Fruit fly (Drosophila melanogaster) whole organism, embryonic: Measurements from ENCODE around the gene hd.

Source experiments
- Atf3 ChIP-seq: fragments of 200-800 bp; sonication (Bioruptor generic); optimal IDR thresholded peaks from 3 replicates; lab custom pipeline; 2016; ENCODE audit warnings: missing biosample characterization, missing genetic modification characterization
- B-H2 ChIP-seq: fragments of 200-800 bp; sonication (Bioruptor generic); optimal IDR thresholded peaks from 2 replicates; lab custom pipeline; 2018; ENCODE audit warnings: missing biosample characterization, mild to moderate bottlenecking, missing genetic modification characterization
- CG11560 ChIP-seq: fragments of 200-800 bp; sonication (Bioruptor generic); IDR thresholded peaks from 3 replicates; pipeline ENCODE4 v1.3.6; 2022; ENCODE audit warnings: missing biosample characterization, missing genetic modification characterization
- CG13624 ChIP-seq: fragments of 200-800 bp; sonication (Bioruptor generic); optimal IDR thresholded peaks from 2 replicates; lab custom pipeline; 2016; ENCODE audit warnings: missing biosample characterization, missing genetic modification characterization
- CG15269 ChIP-seq: fragments of 200-800 bp; sonication (Bioruptor generic); optimal IDR thresholded peaks from 2 replicates; lab custom pipeline; 2018; ENCODE audit warnings: missing biosample characterization, mild to moderate bottlenecking, missing genetic modification characterization, moderate library complexity
- CG16779 ChIP-seq: fragments of 200-800 bp; sonication (Bioruptor generic); IDR thresholded peaks from 2 replicates; pipeline ENCODE4 v1.3.6; 2022; ENCODE audit warnings: missing biosample characterization, missing genetic modification characterization
- CG1792 ChIP-seq: fragments of 200-800 bp; sonication (Bioruptor generic); optimal IDR thresholded peaks from 2 replicates; lab custom pipeline; 2016; ENCODE audit warnings: missing biosample characterization, missing genetic modification characterization
- CG18262 ChIP-seq: fragments of 200-800 bp; optimal IDR thresholded peaks from 3 replicates; lab custom pipeline; 2019; ENCODE audit warnings: missing biosample characterization, mild to moderate bottlenecking, missing genetic modification characterization, moderate library complexity
- CG18599 ChIP-seq: fragments of 200-800 bp; sonication (Bioruptor generic); optimal IDR thresholded peaks from 3 replicates; lab custom pipeline; 2017; ENCODE audit warnings: missing biosample characterization, missing genetic modification characterization, mild to moderate bottlenecking, moderate library complexity, missing genetic modification reagents
- CG18619 ChIP-seq: fragments of 200-800 bp; sonication (Bioruptor generic); optimal IDR thresholded peaks from 3 replicates; lab custom pipeline; 2017; ENCODE audit warnings: missing biosample characterization, mild to moderate bottlenecking, missing genetic modification characterization
- CG2199 ChIP-seq: fragments of 200-800 bp; sonication (Bioruptor generic); IDR thresholded peaks from 3 replicates; pipeline ENCODE4 v1.3.6; 2022; ENCODE audit warnings: missing biosample characterization, missing genetic modification characterization
- CG2712 ChIP-seq: fragments of 200-800 bp; optimal IDR thresholded peaks from 3 replicates; lab custom pipeline; 2019; ENCODE audit warnings: missing biosample characterization, mild to moderate bottlenecking, missing genetic modification characterization, moderate library complexity
- CG30403 ChIP-seq: fragments of 200-800 bp; sonication (Bioruptor generic); optimal IDR thresholded peaks from 3 replicates; lab custom pipeline; 2016; ENCODE audit warnings: missing biosample characterization, missing genetic modification characterization
- CG32532 ChIP-seq: fragments of 200-800 bp; sonication (Bioruptor generic); IDR thresholded peaks from 2 replicates; pipeline ENCODE4 v1.3.6; 2022; ENCODE audit warnings: missing biosample characterization, missing genetic modification characterization
- CG3281 ChIP-seq: fragments of 200-800 bp; sonication (Bioruptor generic); optimal IDR thresholded peaks from 3 replicates; lab custom pipeline; 2017; ENCODE audit warnings: missing biosample characterization, mild to moderate bottlenecking, missing genetic modification characterization
- CG34422 ChIP-seq: fragments of 200-800 bp; sonication (Bioruptor generic); IDR thresholded peaks from 3 replicates; pipeline ENCODE4 v1.3.6; 2022; ENCODE audit warnings: missing biosample characterization, missing genetic modification characterization
- CG43689 ChIP-seq: fragments of 200-800 bp; sonication (Bioruptor generic); IDR thresholded peaks from 2 replicates; pipeline ENCODE4 v1.3.6; 2022; ENCODE audit warnings: missing biosample characterization, missing genetic modification characterization
- CG4820 ChIP-seq: fragments of 200-800 bp; sonication (Bioruptor generic); optimal IDR thresholded peaks from 3 replicates; lab custom pipeline; 2016; ENCODE audit warnings: missing biosample characterization, missing genetic modification characterization
- CG4854 ChIP-seq: fragments of 200-800 bp; sonication (Bioruptor generic); optimal IDR thresholded peaks from 2 replicates; lab custom pipeline; 2016; ENCODE audit warnings: missing biosample characterization, missing genetic modification characterization, inconsistent platforms
- CG7556 ChIP-seq: fragments of 200-800 bp; sonication (Bioruptor generic); optimal IDR thresholded peaks from 2 replicates; lab custom pipeline; 2017; ENCODE audit warnings: missing biosample characterization, mild to moderate bottlenecking, missing genetic modification characterization
- CG7745 ChIP-seq: fragments of 200-800 bp; sonication (Bioruptor generic); optimal IDR thresholded peaks from 2 replicates; lab custom pipeline; 2018; ENCODE audit warnings: missing biosample characterization, mild to moderate bottlenecking, missing genetic modification characterization, moderate library complexity
- CG7963 ChIP-seq: fragments of 200-800 bp; sonication (Bioruptor generic); IDR thresholded peaks from 3 replicates; pipeline ENCODE4 v1.3.6; 2022; ENCODE audit warnings: missing biosample characterization, missing genetic modification characterization; ENCODE audit not compliant: partially characterized antibody
- CG8290 ChIP-seq, 3 experiments: fragments of 200-800 bp; sonication (Bioruptor generic); optimal IDR thresholded peaks; 2 replicates each; lab custom pipeline; 2016 to 2019; ENCODE audit warnings: missing biosample characterization in 3 of 3, missing genetic modification characterization in 3 of 3, mild to moderate bottlenecking in 2 of 3, moderate library complexity in 1 of 3
- CG9215 ChIP-seq: fragments of 200-800 bp; sonication (Bioruptor generic); IDR thresholded peaks from 2 replicates; pipeline ENCODE4 v1.3.6; 2022; ENCODE audit warnings: missing biosample characterization, missing genetic modification characterization
- Hand ChIP-seq: fragments of 200-800 bp; sonication (Bioruptor generic); optimal IDR thresholded peaks from 2 replicates; lab custom pipeline; 2017; ENCODE audit warnings: mild to moderate bottlenecking, missing biosample characterization, missing genetic modification reagents, missing genetic modification characterization
- Max ChIP-seq: fragments of 200-800 bp; sonication (Bioruptor generic); optimal IDR thresholded peaks from 2 replicates; lab custom pipeline; 2016; ENCODE audit warnings: missing biosample characterization, mild to moderate bottlenecking, missing genetic modification characterization
- NC2α ChIP-seq: fragments of 200-800 bp; sonication (Bioruptor generic); optimal IDR thresholded peaks from 2 replicates; lab custom pipeline; 2016; ENCODE audit warnings: missing biosample characterization, missing genetic modification characterization
- NK7.1 ChIP-seq: fragments of 200-800 bp; sonication (Bioruptor generic); optimal IDR thresholded peaks from 3 replicates; lab custom pipeline; 2016; ENCODE audit warnings: missing biosample characterization, missing genetic modification characterization
- NfI ChIP-seq: fragments of 200-800 bp; sonication (Bioruptor generic); optimal IDR thresholded peaks from 3 replicates; lab custom pipeline; 2018; ENCODE audit warnings: missing biosample characterization, mild to moderate bottlenecking, missing genetic modification characterization, moderate library complexity
- Optix ChIP-seq: fragments of 200-800 bp; sonication (Bioruptor generic); IDR thresholded peaks from 3 replicates; pipeline ENCODE4 v1.3.6; 2022; ENCODE audit warnings: missing biosample characterization, missing genetic modification characterization
- Ravus ChIP-seq: fragments of 200-800 bp; sonication (Bioruptor generic); IDR thresholded peaks from 2 replicates; pipeline ENCODE4 v1.3.6; 2022; ENCODE audit warnings: missing biosample characterization, missing genetic modification characterization
- Six4 ChIP-seq: fragments of 200-800 bp; sonication (Bioruptor generic); optimal IDR thresholded peaks from 2 replicates; lab custom pipeline; 2016; ENCODE audit warnings: missing biosample characterization, missing genetic modification characterization
- br ChIP-seq: fragments of >200 bp; optimal IDR thresholded peaks from 2 replicates; lab custom pipeline; 2017
- cad ChIP-seq: fragments of >200 bp; optimal IDR thresholded peaks from 2 replicates; lab custom pipeline; 2017; ENCODE audit warnings: missing biosample characterization, missing genetic modification characterization
- dmrt11E ChIP-seq: fragments of 200-800 bp; sonication (Bioruptor generic); optimal IDR thresholded peaks from 3 replicates; lab custom pipeline; 2018; ENCODE audit warnings: missing biosample characterization, mild to moderate bottlenecking, missing genetic modification characterization, moderate library complexity
- en ChIP-seq: fragments of 200-800 bp; sonication (Bioruptor generic); optimal IDR thresholded peaks from 2 replicates; lab custom pipeline; 2016; ENCODE audit warnings: missing biosample characterization, missing genetic modification characterization
- fru ChIP-seq: fragments of >200 bp; optimal IDR thresholded peaks from 2 replicates; lab custom pipeline; 2017
- h ChIP-seq: fragments of >200 bp; optimal IDR thresholded peaks from 2 replicates; lab custom pipeline; 2017
- mld ChIP-seq: fragments of 200-800 bp; sonication (Bioruptor generic); IDR thresholded peaks from 3 replicates; pipeline ENCODE4 v1.3.6; 2022; ENCODE audit warnings: missing biosample characterization, missing genetic modification characterization; ENCODE audit not compliant: partially characterized antibody
- nau ChIP-seq: fragments of 200-800 bp; sonication (Bioruptor generic); optimal IDR thresholded peaks from 3 replicates; lab custom pipeline; 2017; ENCODE audit warnings: missing biosample characterization, mild to moderate bottlenecking, missing genetic modification characterization, missing genetic modification reagents
- nerfin-1 ChIP-seq: fragments of 200-800 bp; sonication (Bioruptor generic); optimal IDR thresholded peaks from 3 replicates; lab custom pipeline; 2019; ENCODE audit warnings: missing biosample characterization, mild to moderate bottlenecking, missing genetic modification characterization, moderate library complexity
- psq ChIP-seq: fragments of 200-800 bp; sonication (Bioruptor generic); optimal IDR thresholded peaks from 2 replicates; lab custom pipeline; 2017; ENCODE audit warnings: missing biosample characterization, missing genetic modification characterization
- rib ChIP-seq: fragments of 200-800 bp; sonication (Bioruptor generic); IDR thresholded peaks from 2 replicates; pipeline ENCODE4 v1.3.6; 2022; ENCODE audit warnings: missing biosample characterization, missing genetic modification characterization
- scrt ChIP-seq: fragments of 200-800 bp; sonication (Bioruptor generic); optimal IDR thresholded peaks from 2 replicates; lab custom pipeline; 2018; ENCODE audit warnings: missing biosample characterization, mild to moderate bottlenecking, missing genetic modification characterization, moderate library complexity
- sens ChIP-seq: fragments of 200-800 bp; sonication (Bioruptor generic); peaks from one replicate; lab custom pipeline; 2016; ENCODE audit warnings: missing biosample characterization, missing genetic modification characterization
- sisA ChIP-seq: fragments of 200-800 bp; sonication (Bioruptor generic); IDR thresholded peaks from 2 replicates; pipeline ENCODE4 v1.3.6; 2022; ENCODE audit warnings: missing biosample characterization, missing genetic modification characterization
- sob ChIP-seq: fragments of 200-800 bp; sonication (Bioruptor generic); IDR thresholded peaks from 2 replicates; pipeline ENCODE4 v1.3.6; 2022; ENCODE audit warnings: missing biosample characterization, missing genetic modification characterization
- tio ChIP-seq: fragments of 200-800 bp; sonication (Bioruptor generic); optimal IDR thresholded peaks from 2 replicates; lab custom pipeline; 2017; ENCODE audit warnings: missing biosample characterization, missing genetic modification characterization, inconsistent platforms
- trh ChIP-seq: fragments of 200-800 bp; sonication (Bioruptor generic); optimal IDR thresholded peaks from 2 replicates; lab custom pipeline; 2016; ENCODE audit warnings: missing biosample characterization, missing genetic modification characterization
- vfl ChIP-seq: fragments of 200-800 bp; sonication (Bioruptor generic); optimal IDR thresholded peaks from 2 replicates; lab custom pipeline; 2016; ENCODE audit warnings: missing biosample characterization, missing genetic modification characterization
- zfh2 ChIP-seq: fragments of 200-800 bp; sonication (Bioruptor generic); optimal IDR thresholded peaks from 2 replicates; lab custom pipeline; 2016; ENCODE audit warnings: missing biosample characterization, missing genetic modification characterization

hd gene

DNA sequence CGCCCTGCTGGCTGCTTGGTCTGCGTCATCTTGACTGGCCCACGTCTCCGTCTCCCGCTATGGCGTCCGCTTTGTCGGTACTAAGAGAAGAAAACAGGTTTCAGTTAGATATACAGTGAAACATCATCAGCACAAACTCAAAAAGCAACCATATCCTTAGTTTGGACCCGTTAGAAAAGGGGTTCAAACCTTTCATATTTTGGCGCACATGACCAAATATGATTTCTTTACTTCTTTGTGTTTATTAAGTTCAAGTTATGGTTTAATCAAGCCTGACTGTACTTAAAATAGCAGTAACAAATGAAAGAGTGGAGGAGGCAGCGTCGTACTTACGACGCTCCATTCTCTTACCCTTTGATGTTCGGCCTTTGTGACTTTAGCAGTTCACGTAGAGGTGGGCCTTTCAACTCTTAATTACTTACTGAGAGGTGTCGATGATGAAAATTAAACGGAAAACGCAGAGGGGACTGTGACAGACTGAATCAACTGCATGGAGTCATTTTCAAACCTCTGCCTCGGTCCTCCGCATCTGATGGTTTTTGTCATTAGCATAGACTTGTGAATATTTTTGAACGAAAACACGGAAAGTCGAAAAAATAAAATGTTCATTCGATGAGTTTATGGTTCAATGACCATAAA, 13.0 kb downstream of the hd start (continued):
- TF ChIP-seq dmrt11E (tag; lab: Kevin White, UChicago) (peak; percentile 55), CG8290 (GFP tag; optimal IDR thresholded peaks at IDR 0.05; lab: Kevin White, UChicago) (no peak), CG8290 (tag; optimal IDR thresholded peaks at IDR 0.05; lab: Kevin White, UChicago) (peak in 1 of 2 experiments; percentile 87), Hand (GFP tag; lab: Kevin White, UChicago) (peak; percentile 25), nerfin-1 (peak; percentile 47), vfl (GFP tag; lab: Kevin White, UChicago) (peak; percentile 50), CG15269 (peak; percentile 82), NK7.1 (peak; percentile 61), B-H2 (GFP tag; lab: Kevin White, UChicago) (no peak), CG2712 (tag; lab: Kevin White, UChicago) (peak; percentile 87), CG11560 (tag; lab: Robert Waterston, UW) (peak; percentile 68; the same call in 2 of the 3 replicates), CG1792 (GFP tag; lab: Kevin White, UChicago) (peak; percentile 77), CG43689 (peak; percentile 76), br (no peak), CG13624 (GFP tag; lab: Kevin White, UChicago) (peak; percentile 88), CG18599 (peak; percentile 88), Ravus (GFP tag; lab: Robert Waterston, UW) (peak; percentile 50; the same call in 1 of the 2 replicates), h (no peak), Six4 (GFP tag; lab: Kevin White, UChicago) (peak; percentile 70), CG7963 (no peak), CG4854 (peak; percentile 65), mld (0 out of 3 replicates have a peak, but pooled peaks have one; percentile 20), nau (GFP tag; lab: Kevin White, UChicago) (peak; percentile 78), CG2199 (GFP tag; lab: Robert Waterston, UW) (0 out of 3 replicates have a peak, but pooled peaks have one; percentile 60), Atf3 (GFP tag; lab: Kevin White, UChicago) (peak; percentile 51), zfh2 (peak; percentile 86), NC2α (peak; percentile 50), trh (GFP tag; lab: Kevin White, UChicago) (no peak), CG34422 (GFP tag; lab: Robert Waterston, UW) (peak; percentile 87), psq (peak; percentile 41), CG9215 (GFP tag; lab: Robert Waterston, UW) (peak; percentile 61; the same call in 1 of the 2 replicates), CG18262 (tag; lab: Kevin White, UChicago) (peak; percentile 81), CG30403 (GFP tag; lab: Kevin White, UChicago) (peak; percentile 81), cad (GFP tag; lab: Kevin White, UChicago) (no peak), en (GFP tag; lab: Kevin White, UChicago) (peak; percentile 54), CG7745 (tag; lab: Kevin White, UChicago) (no peak), CG16779 (peak; percentile 88), scrt (GFP tag; lab: Kevin White, UChicago) (no peak), Max (GFP tag; lab: Kevin White, UChicago) (peak; percentile 61), fru (lab: Kevin White, UChicago) (no peak), sob (peak; percentile 90), CG3281 (GFP tag; lab: Kevin White, UChicago) (peak; percentile 77), tio (GFP tag; lab: Kevin White, UChicago) (peak; percentile 67), CG18619 (GFP tag; lab: Kevin White, UChicago) (peak; percentile 79), CG4820 (GFP tag; lab: Kevin White, UChicago) (peak; percentile 79), CG32532 (GFP tag; lab: Robert Waterston, UW) (peak; percentile 94), rib (GFP tag; lab: Robert Waterston, UW) (no peak), CG7556 (peak; percentile 74), NfI (peak; percentile 79), Optix (GFP tag; lab: Robert Waterston, UW) (peak; percentile 83; the same call in 2 of the 3 replicates), sens (GFP tag; lab: Kevin White, UChicago) (peak; percentile 95), sisA (GFP tag; lab: Robert Waterston, UW) (peak; percentile 81)
